Worm (Caenorhabditis elegans): ENCODE results near the gene metl-6.

DNA sequence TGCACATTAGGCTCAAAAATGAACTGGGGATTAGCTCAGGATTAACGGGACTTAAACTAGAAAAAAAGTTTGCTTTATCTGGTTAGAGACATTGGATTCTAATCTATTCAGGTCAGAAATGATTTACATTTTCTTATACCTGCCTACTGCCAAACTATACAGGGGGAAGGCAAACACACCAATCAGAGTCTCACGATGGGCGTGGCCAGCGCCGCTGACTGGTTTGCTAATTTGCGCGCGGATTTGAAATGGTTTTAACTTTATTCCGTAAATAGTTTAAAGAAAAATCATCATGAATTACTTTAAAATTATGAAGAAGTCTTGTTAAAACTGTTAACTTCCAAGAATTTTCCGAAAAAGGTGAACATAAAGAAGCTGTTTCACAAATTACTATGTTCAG, 23.2 kb downstream of the metl-6 start:
- TF ChIP-seq ama-1 (optimal IDR thresholded peaks at IDR 0.05), result no peak
- TF ChIP-seq nhr-77 (tag; optimal IDR thresholded peaks at IDR 0.05), result no peak
